Fruit fly (Drosophila melanogaster) whole organism, embryonic: ENCODE data around the gene CG5846.
A peak's percentile ranks its signal among the peaks of the same experiment; 100 is the strongest.

Experiments
- ATbp ChIP-seq: fragments of 200-800 bp; sonication (Bioruptor generic); optimal IDR thresholded peaks from 2 replicates; lab custom pipeline; 2017; ENCODE audit warnings: missing biosample characterization, mild to moderate bottlenecking, missing genetic modification characterization, missing genetic modification reagents
- Ada2b ChIP-seq: fragments of 200-800 bp; sonication (Bioruptor generic); IDR thresholded peaks from 2 replicates; pipeline ENCODE4 v1.3.6; 2022; ENCODE audit warnings: missing biosample characterization, missing genetic modification characterization
- CG10565 ChIP-seq: fragments of 200-800 bp; sonication (Bioruptor generic); optimal IDR thresholded peaks from 3 replicates; lab custom pipeline; 2016; ENCODE audit warnings: missing biosample characterization, mild to moderate bottlenecking, missing genetic modification characterization
- CG14710 ChIP-seq: fragments of 200-800 bp; sonication (Bioruptor generic); optimal IDR thresholded peaks from 3 replicates; lab custom pipeline; 2019; ENCODE audit warnings: missing biosample characterization, mild to moderate bottlenecking, missing genetic modification characterization, moderate library complexity
- CG1602 ChIP-seq: fragments of 200-800 bp; sonication (Bioruptor generic); optimal IDR thresholded peaks from 3 replicates; lab custom pipeline; 2016; ENCODE audit warnings: missing biosample characterization, missing genetic modification characterization
- CG16863 ChIP-seq: fragments of 200-800 bp; sonication (Bioruptor generic); optimal IDR thresholded peaks from 3 replicates; lab custom pipeline; 2016; ENCODE audit warnings: missing biosample characterization, missing genetic modification characterization
- CG17359 ChIP-seq: fragments of 200-800 bp; sonication (Bioruptor generic); optimal IDR thresholded peaks from 3 replicates; lab custom pipeline; 2018; ENCODE audit warnings: missing biosample characterization, mild to moderate bottlenecking, missing genetic modification characterization, moderate library complexity
- CG1792 ChIP-seq: fragments of 200-800 bp; sonication (Bioruptor generic); optimal IDR thresholded peaks from 2 replicates; lab custom pipeline; 2016; ENCODE audit warnings: missing biosample characterization, missing genetic modification characterization
- CG1832 ChIP-seq: fragments of 200-800 bp; sonication (Bioruptor generic); optimal IDR thresholded peaks from 2 replicates; lab custom pipeline; 2017; ENCODE audit warnings: missing biosample characterization, mild to moderate bottlenecking, missing genetic modification characterization, inconsistent platforms
- CG18619 ChIP-seq: fragments of 200-800 bp; sonication (Bioruptor generic); optimal IDR thresholded peaks from 3 replicates; lab custom pipeline; 2017; ENCODE audit warnings: missing biosample characterization, mild to moderate bottlenecking, missing genetic modification characterization
- CG2875 ChIP-seq: fragments of 200-800 bp; sonication (Bioruptor generic); optimal IDR thresholded peaks from 2 replicates; lab custom pipeline; 2017; ENCODE audit warnings: missing biosample characterization, mild to moderate bottlenecking, missing genetic modification characterization, missing genetic modification reagents
- CG2889 ChIP-seq: fragments of 200-800 bp; sonication (Bioruptor generic); IDR thresholded peaks from 3 replicates; pipeline ENCODE4 v1.3.6; 2022; ENCODE audit warnings: missing biosample characterization, missing genetic modification characterization
- CG31441 ChIP-seq: fragments of 200-800 bp; sonication (Bioruptor generic); IDR thresholded peaks from 2 replicates; pipeline ENCODE4 v1.3.6; 2022; ENCODE audit warnings: missing biosample characterization, missing genetic modification characterization
- CG32532 ChIP-seq: fragments of 200-800 bp; sonication (Bioruptor generic); IDR thresholded peaks from 2 replicates; pipeline ENCODE4 v1.3.6; 2022; ENCODE audit warnings: missing biosample characterization, missing genetic modification characterization
- CG34376 ChIP-seq: fragments of 200-800 bp; sonication (Bioruptor generic); optimal IDR thresholded peaks from 2 replicates; lab custom pipeline; 2018; ENCODE audit warnings: missing biosample characterization, mild to moderate bottlenecking, missing genetic modification characterization
- CG34422 ChIP-seq: fragments of 200-800 bp; sonication (Bioruptor generic); IDR thresholded peaks from 3 replicates; pipeline ENCODE4 v1.3.6; 2022; ENCODE audit warnings: missing biosample characterization, missing genetic modification characterization
- CG6654 ChIP-seq: fragments of 200-800 bp; sonication (Bioruptor generic); optimal IDR thresholded peaks from 2 replicates; lab custom pipeline; 2017; ENCODE audit warnings: missing biosample characterization, mild to moderate bottlenecking, missing genetic modification characterization
- CG7372 ChIP-seq: fragments of 200-800 bp; sonication (Bioruptor generic); IDR thresholded peaks from 2 replicates; pipeline ENCODE4 v1.3.6; 2022; ENCODE audit warnings: missing biosample characterization, missing genetic modification characterization
- CG7745 ChIP-seq: fragments of 200-800 bp; sonication (Bioruptor generic); optimal IDR thresholded peaks from 2 replicates; lab custom pipeline; 2018; ENCODE audit warnings: missing biosample characterization, mild to moderate bottlenecking, missing genetic modification characterization, moderate library complexity
- CkIIα-i1 ChIP-seq: fragments of 200-800 bp; sonication (Bioruptor generic); IDR thresholded peaks from 2 replicates; pipeline ENCODE4 v1.3.6; 2022; ENCODE audit warnings: missing biosample characterization, missing genetic modification characterization
- HHEX ChIP-seq: fragments of 200-800 bp; sonication (Bioruptor generic); optimal IDR thresholded peaks from 3 replicates; lab custom pipeline; 2017; ENCODE audit warnings: missing biosample characterization, mild to moderate bottlenecking, missing genetic modification characterization, missing genetic modification reagents
- HLH3B ChIP-seq: fragments of 200-800 bp; sonication (Bioruptor generic); IDR thresholded peaks from 2 replicates; pipeline ENCODE4 v1.3.6; 2022; ENCODE audit warnings: missing biosample characterization, missing genetic modification characterization
- HmgD ChIP-seq: fragments of 200-800 bp; sonication (Bioruptor generic); optimal IDR thresholded peaks from 3 replicates; lab custom pipeline; 2016; ENCODE audit warnings: missing biosample characterization, missing genetic modification characterization
- Lhr ChIP-seq: fragments of 200-800 bp; sonication (Bioruptor generic); optimal IDR thresholded peaks from 3 replicates; lab custom pipeline; 2017; ENCODE audit warnings: mild to moderate bottlenecking, missing biosample characterization, missing genetic modification reagents, missing genetic modification characterization
- Meics ChIP-seq: fragments of 200-800 bp; sonication (Bioruptor generic); optimal IDR thresholded peaks from 2 replicates; lab custom pipeline; 2017; ENCODE audit warnings: missing biosample characterization, mild to moderate bottlenecking, missing genetic modification characterization
- Neu2 ChIP-seq: fragments of 200-800 bp; sonication (Bioruptor generic); optimal IDR thresholded peaks from 3 replicates; lab custom pipeline; 2016; ENCODE audit warnings: missing biosample characterization, missing genetic modification characterization, borderline replicate concordance
- Sin3A ChIP-seq: fragments of >200 bp; optimal IDR thresholded peaks from 2 replicates; lab custom pipeline; 2018
- Sox102F ChIP-seq: fragments of 200-800 bp; sonication (Bioruptor generic); optimal IDR thresholded peaks from 2 replicates; lab custom pipeline; 2018; ENCODE audit warnings: missing biosample characterization, mild to moderate bottlenecking, missing genetic modification characterization, moderate library complexity
- Spps ChIP-seq: fragments of 200-800 bp; sonication (Bioruptor generic); optimal IDR thresholded peaks from 2 replicates; lab custom pipeline; 2018; ENCODE audit warnings: missing biosample characterization, mild to moderate bottlenecking, missing genetic modification characterization
- chn ChIP-seq: fragments of 200-800 bp; sonication (Bioruptor generic); optimal IDR thresholded peaks from 2 replicates; lab custom pipeline; 2016; ENCODE audit warnings: missing biosample characterization, missing genetic modification characterization
- dati ChIP-seq: fragments of 200-800 bp; sonication (Bioruptor generic); IDR thresholded peaks from 2 replicates; pipeline ENCODE4 v1.3.6; 2022; ENCODE audit warnings: missing biosample characterization, missing genetic modification characterization
- disco-r ChIP-seq: fragments of 200-800 bp; sonication (Bioruptor generic); optimal IDR thresholded peaks from 2 replicates; lab custom pipeline; 2016; ENCODE audit warnings: missing biosample characterization, missing genetic modification characterization
- dmrt11E ChIP-seq: fragments of 200-800 bp; sonication (Bioruptor generic); optimal IDR thresholded peaks from 3 replicates; lab custom pipeline; 2018; ENCODE audit warnings: missing biosample characterization, mild to moderate bottlenecking, missing genetic modification characterization, moderate library complexity
- fd3F ChIP-seq: fragments of 200-800 bp; sonication (Bioruptor generic); optimal IDR thresholded peaks from 2 replicates; lab custom pipeline; 2018; ENCODE audit warnings: missing biosample characterization, mild to moderate bottlenecking, missing genetic modification characterization, moderate library complexity
- fru ChIP-seq: fragments of >200 bp; optimal IDR thresholded peaks from 2 replicates; lab custom pipeline; 2017
- gro ChIP-seq: fragments of 200-800 bp; sonication (Bioruptor generic); optimal IDR thresholded peaks from 2 replicates; lab custom pipeline; 2016; ENCODE audit warnings: missing biosample characterization, missing genetic modification characterization
- h ChIP-seq: fragments of >200 bp; optimal IDR thresholded peaks from 2 replicates; lab custom pipeline; 2017
- hb ChIP-seq: fragments of 200-800 bp; sonication (Bioruptor generic); IDR thresholded peaks from 3 replicates; pipeline ENCODE4 v1.3.6; 2022; ENCODE audit warnings: missing biosample characterization, missing genetic modification characterization; ENCODE audit not compliant: partially characterized antibody
- lilli ChIP-seq: fragments of 200-800 bp; sonication (Bioruptor generic); optimal IDR thresholded peaks from 3 replicates; lab custom pipeline; 2016; ENCODE audit warnings: missing biosample characterization, missing genetic modification characterization
- luna ChIP-seq: fragments of 200-800 bp; sonication (Bioruptor generic); optimal IDR thresholded peaks from 2 replicates; lab custom pipeline; 2016; ENCODE audit warnings: missing biosample characterization, missing genetic modification characterization
- mld ChIP-seq: fragments of 200-800 bp; sonication (Bioruptor generic); IDR thresholded peaks from 3 replicates; pipeline ENCODE4 v1.3.6; 2022; ENCODE audit warnings: missing biosample characterization, missing genetic modification characterization; ENCODE audit not compliant: partially characterized antibody
- nerfin-1 ChIP-seq: fragments of 200-800 bp; sonication (Bioruptor generic); optimal IDR thresholded peaks from 3 replicates; lab custom pipeline; 2019; ENCODE audit warnings: missing biosample characterization, mild to moderate bottlenecking, missing genetic modification characterization, moderate library complexity
- peb ChIP-seq: fragments of 200-800 bp; sonication (Bioruptor generic); IDR thresholded peaks from 2 replicates; pipeline ENCODE4 v1.3.6; 2022; ENCODE audit warnings: missing biosample characterization, missing genetic modification characterization
- phol ChIP-seq: fragments of 200-800 bp; sonication (Bioruptor generic); optimal IDR thresholded peaks from 3 replicates; lab custom pipeline; 2018; ENCODE audit warnings: missing biosample characterization, mild to moderate bottlenecking, missing genetic modification characterization, moderate library complexity
- pita ChIP-seq: fragments of 200-800 bp; sonication (Bioruptor generic); optimal IDR thresholded peaks from 2 replicates; lab custom pipeline; 2017; ENCODE audit warnings: missing biosample characterization, mild to moderate bottlenecking, missing genetic modification characterization
- schlank ChIP-seq: fragments of 200-800 bp; sonication (Bioruptor generic); optimal IDR thresholded peaks from 2 replicates; lab custom pipeline; 2018; ENCODE audit warnings: missing biosample characterization, mild to moderate bottlenecking, missing genetic modification characterization
- sens-2 ChIP-seq: fragments of 200-800 bp; sonication (Bioruptor generic); IDR thresholded peaks from 2 replicates; pipeline ENCODE4 v1.3.6; 2022; ENCODE audit warnings: missing biosample characterization, missing genetic modification characterization
- tup ChIP-seq: fragments of 200-800 bp; sonication (Bioruptor generic); optimal IDR thresholded peaks from 2 replicates; lab custom pipeline; 2016; ENCODE audit warnings: missing biosample characterization, mild to moderate bottlenecking, missing genetic modification characterization, moderate library complexity
- vfl ChIP-seq: fragments of 200-800 bp; sonication (Bioruptor generic); optimal IDR thresholded peaks from 2 replicates; lab custom pipeline; 2016; ENCODE audit warnings: missing biosample characterization, missing genetic modification characterization
- zen ChIP-seq: fragments of 200-800 bp; sonication (Bioruptor generic); optimal IDR thresholded peaks from 3 replicates; lab custom pipeline; 2018; ENCODE audit warnings: missing biosample characterization, mild to moderate bottlenecking, missing genetic modification characterization, moderate library complexity

The CG5846 gene

dm6 chr2L:9966983-9967737 is 10.1 kb upstream of the CG5846 start, which contains the start of the genes Dref and RpL13 (continued):
- TF ChIP-seq CG34422: peak; percentile 77; the same call in 2 of the 3 replicates
- TF ChIP-seq nerfin-1: peak; percentile 84
- peak; percentile 70 for TF ChIP-seq CG1792 (GFP tag; lab: Kevin White, UChicago)
- peak; percentile 85 for TF ChIP-seq CG17359 (tag; lab: Kevin White, UChicago)
- peak; percentile 66 for TF ChIP-seq disco-r
- TF ChIP-seq CG18619 (GFP tag; lab: Kevin White, UChicago): peak; percentile 92
- TF ChIP-seq Sox102F (GFP tag; lab: Kevin White, UChicago): peak; percentile 68
- peak; percentile 50; the same call in 1 of the 2 replicates for TF ChIP-seq peb (GFP tag; lab: Robert Waterston, UW)
- TF ChIP-seq CG1602 (GFP tag; lab: Kevin White, UChicago): peak; percentile 36
- TF ChIP-seq CG31441 (GFP tag; lab: Robert Waterston, UW): peak; percentile 80
- peak; percentile 74 for TF ChIP-seq fd3F (GFP tag; lab: Kevin White, UChicago)
- peak; percentile 91 for TF ChIP-seq CG2875 (GFP tag; lab: Kevin White, UChicago)
- peak; percentile 87 for TF ChIP-seq lilli (GFP tag; lab: Kevin White, UChicago)
- TF ChIP-seq Lhr (GFP tag; lab: Kevin White, UChicago): peak; percentile 80
- TF ChIP-seq CG32532 (GFP tag; lab: Robert Waterston, UW): peak; percentile 81
- peak; percentile 92 for TF ChIP-seq sens-2 (GFP tag; lab: Robert Waterston, UW)
- TF ChIP-seq CG7372 (GFP tag; lab: Robert Waterston, UW): peak; percentile 60
- TF ChIP-seq CG10565 (GFP tag; lab: Kevin White, UChicago): no peak
- TF ChIP-seq dmrt11E (tag; lab: Kevin White, UChicago): peak; percentile 70
- peak; percentile 86 for TF ChIP-seq ATbp
- peak; percentile 54 for TF ChIP-seq tup (GFP tag; lab: Kevin White, UChicago)
- peak; percentile 94 for TF ChIP-seq HHEX (GFP tag; lab: Kevin White, UChicago)
- no peak for TF ChIP-seq h (lab: Kevin White, UChicago)
- TF ChIP-seq dati (GFP tag; lab: Robert Waterston, UW): peak; percentile 71
- no peak for TF ChIP-seq pita (GFP tag; lab: Kevin White, UChicago)
- TF ChIP-seq chn (GFP tag; lab: Kevin White, UChicago): peak; percentile 64
- TF ChIP-seq HmgD (GFP tag; lab: Kevin White, UChicago): peak; percentile 77
- peak; percentile 83 for TF ChIP-seq Sin3A (lab: Kevin White, UChicago)
- peak; percentile 99 for TF ChIP-seq CG34376 (GFP tag; lab: Kevin White, UChicago)
- peak; percentile 72 for TF ChIP-seq CG16863 (GFP tag; lab: Kevin White, UChicago)
- no peak for TF ChIP-seq fru
- peak; percentile 74 for TF ChIP-seq phol (tag; lab: Kevin White, UChicago)
- TF ChIP-seq Meics (GFP tag; lab: Kevin White, UChicago): peak; percentile 94
- TF ChIP-seq CkIIα-i1: peak; percentile 3; the same call in 1 of the 2 replicates
- peak; percentile 81 for TF ChIP-seq CG7745 (tag; lab: Kevin White, UChicago)
- TF ChIP-seq CG6654 (GFP tag; lab: Kevin White, UChicago): peak; percentile 64
- peak; percentile 74 for TF ChIP-seq Spps
- TF ChIP-seq gro: peak; percentile 91
- TF ChIP-seq Neu2: peak; percentile 52
- TF ChIP-seq schlank (tag; lab: Kevin White, UChicago): peak; percentile 95
- TF ChIP-seq luna (GFP tag; lab: Kevin White, UChicago): peak; percentile 79
- no peak for TF ChIP-seq CG2889 (GFP tag; lab: Robert Waterston, UW)
- TF ChIP-seq CG14710: peak; percentile 92
- TF ChIP-seq hb (GFP tag; lab: Robert Waterston, UW): peak; percentile 76; the same call in 2 of the 3 replicates
- TF ChIP-seq Ada2b (GFP tag; lab: Robert Waterston, UW): peak; percentile 62; the same call in 1 of the 2 replicates
- TF ChIP-seq vfl (GFP tag; lab: Kevin White, UChicago): peak; percentile 65
- TF ChIP-seq HLH3B: peak; percentile 52; the same call in 1 of the 2 replicates
- no peak for TF ChIP-seq mld
- TF ChIP-seq CG1832 (GFP tag; lab: Kevin White, UChicago): no peak
- TF ChIP-seq zen (tag; lab: Kevin White, UChicago): peak; percentile 67
